Worm (Caenorhabditis elegans) whole organism, midembryonic: ENCODE results near the gene T05G5.5.

Experiments
- T22C8.4 ChIP-seq: fragments of 200-800 bp; sonication (Bioruptor generic); IDR thresholded peaks from 2 replicates; pipeline ENCODE4 v1.3.6; 2022; ENCODE audit warnings: missing genetic modification characterization, missing compliant biosample characterization
- cog-1 ChIP-seq: sonication (generic microtip); optimal IDR thresholded peaks from 2 replicates; lab custom pipeline; 2016; ENCODE audit warnings: missing genetic modification characterization, missing compliant biosample characterization
- klf-2 ChIP-seq: fragments of 200-800 bp; sonication (Bioruptor generic); conservative IDR thresholded peaks from 2 replicates; pipeline ENCODE4 v1.3.6; 2022; ENCODE audit warnings: missing genetic modification reagents, missing genetic modification characterization, missing compliant biosample characterization

- TF ChIP-seq klf-2 (GFP tag; lab: Robert Waterston, UW) (no peak), T22C8.4 (GFP tag; lab: Robert Waterston, UW) (no peak), cog-1 (tag; lab: Kevin White, UChicago) (no peak)
Measured at ce11 chrIII:9738954-9739353, 12.3 kb downstream of the T05G5.5 start, which contains the start of gene hlh-4.
